Fruit fly (Drosophila melanogaster) Kc167 (cell line): Measurements from ENCODE around the gene CG11380.

ENCODE experiments used
- Myc ChIP-seq: fragments of >200 bp; optimal IDR thresholded peaks from 2 replicates; lab custom pipeline; 2017; ENCODE audit warnings: missing external identifiers
- Sin3A ChIP-seq: fragments of >200 bp; optimal IDR thresholded peaks from 2 replicates; lab custom pipeline; 2018; ENCODE audit warnings: missing external identifiers
- h ChIP-seq: fragments of >200 bp; optimal IDR thresholded peaks from 3 replicates; lab custom pipeline; 2018; ENCODE audit warnings: missing external identifiers
- insv ChIP-seq: fragments of >200 bp; optimal IDR thresholded peaks from 3 replicates; lab custom pipeline; 2018; ENCODE audit warnings: missing external identifiers
- psq ChIP-seq: fragments of >200 bp; optimal IDR thresholded peaks from 2 replicates; lab custom pipeline; 2017; ENCODE audit warnings: missing external identifiers
- ttk ChIP-seq: sonication (Bioruptor generic); optimal IDR thresholded peaks from 2 replicates; lab custom pipeline; 2017; ENCODE audit warnings: missing external identifiers

- TF ChIP-seq h (lab: Kevin White, UChicago), result no peak
- TF ChIP-seq insv (lab: Kevin White, UChicago), result no peak
- TF ChIP-seq ttk (lab: Kevin White, UChicago), result no peak
- TF ChIP-seq Sin3A (lab: Kevin White, UChicago), result no peak
- no peak for TF ChIP-seq psq (lab: Kevin White, UChicago)
- no peak for TF ChIP-seq Myc (lab: Kevin White, UChicago)
These were observed 15.3 kb downstream of the CG11380 start, which contains the start of gene CG14624 for dm6 chrX:1206437-1206836.
